Worm (Caenorhabditis elegans): ENCODE measurements around the gene C37C3.9.

Gene C37C3.9

DNA sequence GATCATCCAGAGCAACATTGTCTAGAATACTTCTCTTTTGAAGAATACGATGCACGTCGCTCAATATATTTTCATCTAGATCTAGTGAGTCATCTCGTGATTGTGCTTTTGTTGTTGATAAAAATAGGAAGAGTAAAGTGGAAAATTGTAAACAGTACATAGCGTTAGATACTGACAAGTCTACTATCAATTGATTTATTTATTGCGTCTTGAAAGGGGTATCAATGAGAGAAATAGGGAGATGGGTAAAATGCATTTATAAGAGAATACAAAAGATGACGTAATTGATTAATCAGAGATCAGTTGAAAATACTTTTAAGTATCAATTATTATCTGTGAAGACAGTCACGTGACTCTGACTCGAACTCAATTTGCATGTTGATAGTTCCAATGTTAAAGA is 17.6 kb downstream of the C37C3.9 start, which contains the start of gene txt-5 (continued):
- TF ChIP-seq vab-15 (tag; optimal IDR thresholded peaks at IDR 0.05) (no peak), mdl-1 (tag; optimal IDR thresholded peaks at IDR 0.05) (no peak), dsc-1 (tag; optimal IDR thresholded peaks at IDR 0.05) (no peak), efl-1 (optimal IDR thresholded peaks at IDR 0.05) (no peak), efl-1 (GFP tag; optimal IDR thresholded peaks at IDR 0.05 in 1 of 2) (no peak), mef-2 (tag; optimal IDR thresholded peaks at IDR 0.05) (no peak), nhr-19 (GFP tag; conservative IDR thresholded peaks at IDR 0.05) (peak; percentile 37), lin-15B (tag; optimal IDR thresholded peaks at IDR 0.05) (no peak), nhr-85 (tag) (peak; percentile 86), snpc-4 (tag; optimal IDR thresholded peaks at IDR 0.05) (no peak), ama-1 (optimal IDR thresholded peaks at IDR 0.05) (no peak), fkh-4 (tag; optimal IDR thresholded peaks at IDR 0.05; ENCODE audit: borderline replicate concordance) (no peak), hlh-17 (GFP tag; optimal IDR thresholded peaks at IDR 0.05; ENCODE audit: borderline replicate concordance) (no peak), unc-98 (GFP tag; IDR thresholded peaks at IDR 0.05) (no peak), lsy-2 (tag; optimal IDR thresholded peaks at IDR 0.05) (peak in 1 of 2 experiments; percentile 22), egl-13 (tag; optimal IDR thresholded peaks at IDR 0.05) (no peak), fkh-8 (tag; optimal IDR thresholded peaks at IDR 0.05) (no peak), dpl-1 (GFP tag; optimal IDR thresholded peaks at IDR 0.05) (no peak), nhr-47 (tag; optimal IDR thresholded peaks at IDR 0.05) (peak; percentile 24), isw-1 (GFP tag; IDR thresholded peaks at IDR 0.05) (no peak), xbp-1 (tag; optimal IDR thresholded peaks at IDR 0.05) (no peak)

ce11 chrV:7830952-7831351 is 23.5 kb downstream of the C37C3.9 start:
- TF ChIP-seq alr-1 (tag; optimal IDR thresholded peaks at IDR 0.05; ENCODE audit: borderline replicate concordance) (no peak), lin-39 (tag; optimal IDR thresholded peaks at IDR 0.05) (no peak), jun-1 (tag; optimal IDR thresholded peaks at IDR 0.05) (no peak), efl-1 (optimal IDR thresholded peaks at IDR 0.05) (no peak), efl-1 (GFP tag; optimal IDR thresholded peaks at IDR 0.05 in 1 of 2) (peak in 1 of 2 experiments; percentile 65), C34B4.2 (tag; optimal IDR thresholded peaks at IDR 0.05) (no peak), pax-3 (tag; optimal IDR thresholded peaks at IDR 0.05) (no peak)

ce11 chrV:7826917-7827316 is 27.6 kb downstream of the C37C3.9 start, which contains the start of gene mig-6:
mig-6 (plus strand) TSS chrV:7827217.
- TF ChIP-seq hpl-2 (GFP tag; optimal IDR thresholded peaks at IDR 0.05) (no peak), nhr-12 (tag; optimal IDR thresholded peaks at IDR 0.05) (no peak), C04F5.9 (tag; optimal IDR thresholded peaks at IDR 0.05) (no peak), unc-30 (tag; optimal IDR thresholded peaks at IDR 0.05) (no peak), irx-1 (tag; optimal IDR thresholded peaks at IDR 0.05) (no peak), ztf-11 (tag; optimal IDR thresholded peaks at IDR 0.05) (no peak), nhr-77 (tag; optimal IDR thresholded peaks at IDR 0.05) (no peak), hlh-4 (tag; optimal IDR thresholded peaks at IDR 0.05) (no peak), egl-27 (tag; optimal IDR thresholded peaks at IDR 0.05) (no peak)

DNA sequence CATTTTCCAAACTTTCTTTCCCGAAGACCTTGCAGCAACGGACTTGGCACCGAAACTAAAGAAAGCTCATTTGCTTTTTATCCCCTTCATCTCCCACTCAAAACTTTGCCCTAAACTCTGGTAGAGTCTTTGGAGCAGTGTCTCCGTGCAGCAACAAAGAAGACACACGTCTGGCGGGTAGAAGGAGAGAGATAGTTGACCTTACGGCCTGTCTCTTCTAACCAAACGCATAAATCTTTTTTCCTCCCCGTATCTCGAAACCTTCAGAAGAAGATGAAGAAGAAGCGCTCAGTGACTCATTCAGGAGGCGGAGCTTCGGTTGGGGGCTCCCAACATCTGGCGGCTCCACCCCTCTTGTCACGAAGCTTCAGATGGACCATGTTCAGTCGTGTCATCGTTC is 28.1 kb downstream of the C37C3.9 start:
- no peak for TF ChIP-seq unc-98 (GFP tag; IDR thresholded peaks at IDR 0.05)
- no peak for TF ChIP-seq aly-2 (tag; optimal IDR thresholded peaks at IDR 0.05)
- peak; percentile 54 for TF ChIP-seq rnt-1 (tag; optimal IDR thresholded peaks at IDR 0.05)
- TF ChIP-seq fos-1 (tag; optimal IDR thresholded peaks at IDR 0.05) = no peak
- peak; percentile 49 for TF ChIP-seq dsc-1 (tag; optimal IDR thresholded peaks at IDR 0.05)
